Fruit fly (Drosophila melanogaster) whole organism, pupa: ENCODE results near the gene Rcc1.
A peak's percentile ranks its signal among the peaks of the same experiment; 100 is the strongest.

ENCODE experiments used
- CG10348 ChIP-seq: fragments of 200-800 bp; sonication (Bioruptor generic); IDR thresholded peaks from 2 replicates; pipeline ENCODE4 v1.3.6; 2022; ENCODE audit warnings: missing biosample characterization, missing genetic modification characterization
- CG13204 ChIP-seq: fragments of 200-800 bp; sonication (Bioruptor generic); optimal IDR thresholded peaks from 2 replicates; lab custom pipeline; 2018; ENCODE audit warnings: missing biosample characterization, mild to moderate bottlenecking, missing genetic modification characterization, moderate library complexity
- CG17806 ChIP-seq: fragments of 200-800 bp; sonication (Bioruptor generic); optimal IDR thresholded peaks from 2 replicates; lab custom pipeline; 2018; ENCODE audit warnings: missing biosample characterization, mild to moderate bottlenecking, missing genetic modification characterization, moderate library complexity
- CG32121 ChIP-seq: fragments of 200-800 bp; sonication (Bioruptor generic); IDR thresholded peaks from 2 replicates; pipeline ENCODE4 v1.3.6; 2022; ENCODE audit warnings: missing biosample characterization, missing genetic modification characterization
- CG34367 ChIP-seq: fragments of 200-800 bp; sonication (Bioruptor generic); optimal IDR thresholded peaks from 2 replicates; lab custom pipeline; 2018; ENCODE audit warnings: missing biosample characterization, mild to moderate bottlenecking, missing genetic modification characterization
- CG4496 ChIP-seq: fragments of 200-800 bp; sonication (Bioruptor generic); IDR thresholded peaks from 3 replicates; pipeline ENCODE4 v1.3.6; 2022; ENCODE audit warnings: missing biosample characterization, missing genetic modification characterization
- CG9948 ChIP-seq: fragments of 200-800 bp; sonication (Bioruptor generic); optimal IDR thresholded peaks from 2 replicates; lab custom pipeline; 2018; ENCODE audit warnings: missing biosample characterization, mild to moderate bottlenecking, missing genetic modification characterization, moderate library complexity
- fd96Ca ChIP-seq: fragments of 200-800 bp; sonication (Bioruptor generic); IDR thresholded peaks from 3 replicates; pipeline ENCODE4 v1.3.6; 2022; ENCODE audit warnings: missing biosample characterization, missing genetic modification characterization

dm6 chr3L:5958117-5958516 is 25.5 kb upstream of the Rcc1 start:
- TF ChIP-seq CG13204 (GFP tag; lab: Kevin White, UChicago) (no peak), CG17806 (tag; lab: Kevin White, UChicago) (peak; percentile 35), CG32121 (no peak), fd96Ca (GFP tag; lab: Robert Waterston, UW) (no peak), CG10348 (no peak), CG9948 (tag; lab: Kevin White, UChicago) (no peak), CG34367 (tag; lab: Kevin White, UChicago) (no peak), CG4496 (GFP tag; lab: Robert Waterston, UW) (no peak)
